Worm (Caenorhabditis elegans) whole organism, midembryonic: Measurements from ENCODE around the gene nra-1.
A peak's percentile ranks its signal among the peaks of the same experiment; 100 is the strongest.

ENCODE experiments used
- T22C8.4 ChIP-seq: fragments of 200-800 bp; sonication (Bioruptor generic); IDR thresholded peaks from 2 replicates; pipeline ENCODE4 v1.3.6; 2022; ENCODE audit warnings: missing genetic modification characterization, missing compliant biosample characterization
- cog-1 ChIP-seq: sonication (generic microtip); optimal IDR thresholded peaks from 2 replicates; lab custom pipeline; 2016; ENCODE audit warnings: missing genetic modification characterization, missing compliant biosample characterization
- flt-1 ChIP-seq: fragments of 200-800 bp; sonication (Bioruptor generic); IDR thresholded peaks from 2 replicates; pipeline ENCODE4 v1.3.6; 2022; ENCODE audit warnings: missing genetic modification characterization, missing compliant biosample characterization
- klf-2 ChIP-seq: fragments of 200-800 bp; sonication (Bioruptor generic); conservative IDR thresholded peaks from 2 replicates; pipeline ENCODE4 v1.3.6; 2022; ENCODE audit warnings: missing genetic modification reagents, missing genetic modification characterization, missing compliant biosample characterization
- med-1 ChIP-seq: sonication (generic microtip); optimal IDR thresholded peaks from 2 replicates; lab custom pipeline; 2017; ENCODE audit warnings: missing genetic modification characterization, mild to moderate bottlenecking, missing compliant biosample characterization, antibody characterized with exemption, missing genetic modification reagents; ENCODE audit not compliant: insufficient read depth
- ref-1 ChIP-seq: fragments of 200-800 bp; sonication (Bioruptor generic); conservative IDR thresholded peaks from 2 replicates; pipeline ENCODE4 v1.3.6; 2022; ENCODE audit warnings: missing genetic modification reagents, missing genetic modification characterization, missing compliant biosample characterization
- tab-1 ChIP-seq: fragments of 200-800 bp; sonication (Bioruptor generic); IDR thresholded peaks from 2 replicates; pipeline ENCODE4 v1.3.6; 2022; ENCODE audit warnings: missing genetic modification characterization, missing compliant biosample characterization
- ztf-23 ChIP-seq: fragments of 200-800 bp; sonication (Bioruptor generic); IDR thresholded peaks from 2 replicates; pipeline ENCODE4 v1.3.6; 2022; ENCODE audit warnings: missing genetic modification reagents, missing genetic modification characterization, missing compliant biosample characterization
- ztf-29 ChIP-seq: fragments of 200-800 bp; sonication (Bioruptor generic); IDR thresholded peaks from 2 replicates; pipeline ENCODE4 v1.3.6; 2022; ENCODE audit warnings: missing genetic modification reagents, missing genetic modification characterization, missing compliant biosample characterization

nra-1 gene

DNA sequence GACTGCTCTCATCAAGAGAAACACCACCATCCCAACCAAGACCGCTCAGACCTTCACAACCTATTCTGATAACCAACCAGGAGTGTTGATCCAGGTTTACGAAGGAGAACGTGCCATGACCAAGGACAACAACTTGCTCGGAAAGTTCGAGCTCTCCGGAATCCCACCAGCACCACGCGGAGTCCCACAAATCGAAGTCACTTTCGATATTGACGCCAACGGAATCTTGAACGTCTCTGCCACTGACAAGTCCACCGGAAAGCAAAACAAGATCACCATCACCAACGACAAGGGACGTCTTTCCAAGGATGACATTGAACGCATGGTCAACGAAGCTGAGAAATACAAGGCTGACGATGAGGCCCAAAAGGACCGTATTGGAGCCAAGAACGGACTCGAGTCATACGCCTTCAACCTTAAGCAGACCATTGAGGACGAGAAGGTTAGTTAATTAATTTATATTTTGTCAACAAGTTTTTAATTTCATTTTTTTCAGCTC lies 3.5 kb downstream of the nra-1 start:
- TF ChIP-seq tab-1 (GFP tag; lab: Robert Waterston, UW), result no peak
- TF ChIP-seq ztf-23 (GFP tag; lab: Robert Waterston, UW), result no peak
- TF ChIP-seq flt-1 (GFP tag; lab: Robert Waterston, UW), result no peak
- no peak for TF ChIP-seq med-1 (GFP tag; lab: Kevin White, UChicago)
- no peak for TF ChIP-seq klf-2 (GFP tag; lab: Robert Waterston, UW)
- no peak for TF ChIP-seq T22C8.4 (GFP tag; lab: Robert Waterston, UW)
- no peak for TF ChIP-seq cog-1 (tag; lab: Kevin White, UChicago)

DNA sequence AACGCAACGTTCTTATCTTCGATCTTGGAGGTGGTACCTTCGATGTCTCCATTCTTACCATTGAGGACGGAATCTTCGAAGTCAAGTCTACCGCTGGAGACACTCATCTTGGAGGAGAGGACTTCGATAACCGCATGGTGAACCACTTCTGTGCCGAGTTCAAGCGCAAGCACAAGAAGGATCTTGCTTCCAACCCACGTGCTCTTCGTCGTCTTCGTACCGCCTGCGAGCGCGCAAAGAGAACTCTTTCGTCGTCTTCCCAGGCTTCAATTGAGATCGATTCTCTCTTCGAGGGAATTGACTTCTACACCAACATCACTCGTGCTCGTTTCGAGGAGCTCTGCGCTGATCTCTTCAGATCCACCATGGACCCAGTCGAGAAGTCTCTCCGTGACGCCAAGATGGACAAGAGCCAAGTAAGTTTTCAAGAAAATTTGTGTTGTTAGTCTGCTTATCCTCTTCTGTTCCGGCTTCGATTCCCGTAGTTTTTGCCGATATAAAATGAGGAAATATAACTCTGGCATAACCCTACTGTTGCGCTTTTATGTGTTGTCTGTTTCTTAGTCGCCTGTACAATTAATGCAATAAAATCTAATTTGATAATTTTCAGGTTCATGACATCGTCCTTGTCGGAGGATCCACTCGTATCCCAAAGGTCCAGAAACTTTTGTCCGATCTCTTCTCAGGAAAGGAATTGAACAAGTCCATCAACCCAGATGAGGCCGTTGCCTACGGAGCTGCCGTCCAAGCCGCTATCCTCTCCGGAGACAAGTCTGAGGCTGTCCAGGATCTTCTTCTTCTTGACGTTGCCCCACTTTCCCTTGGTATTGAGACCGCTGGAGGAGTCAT lies 4.2 kb downstream of the nra-1 start:
- no peak for TF ChIP-seq med-1 (GFP tag; lab: Kevin White, UChicago)
- TF ChIP-seq flt-1 (GFP tag; lab: Robert Waterston, UW), result no peak
- TF ChIP-seq T22C8.4 (GFP tag; lab: Robert Waterston, UW), result no peak
- TF ChIP-seq ztf-29 (GFP tag; lab: Robert Waterston, UW), result no peak
- no peak for TF ChIP-seq tab-1 (GFP tag; lab: Robert Waterston, UW)
- TF ChIP-seq ref-1, result no peak
- TF ChIP-seq klf-2 (GFP tag; lab: Robert Waterston, UW), result no peak
- TF ChIP-seq cog-1 (tag; lab: Kevin White, UChicago), result no peak
- no peak for TF ChIP-seq ztf-23 (GFP tag; lab: Robert Waterston, UW)

DNA sequence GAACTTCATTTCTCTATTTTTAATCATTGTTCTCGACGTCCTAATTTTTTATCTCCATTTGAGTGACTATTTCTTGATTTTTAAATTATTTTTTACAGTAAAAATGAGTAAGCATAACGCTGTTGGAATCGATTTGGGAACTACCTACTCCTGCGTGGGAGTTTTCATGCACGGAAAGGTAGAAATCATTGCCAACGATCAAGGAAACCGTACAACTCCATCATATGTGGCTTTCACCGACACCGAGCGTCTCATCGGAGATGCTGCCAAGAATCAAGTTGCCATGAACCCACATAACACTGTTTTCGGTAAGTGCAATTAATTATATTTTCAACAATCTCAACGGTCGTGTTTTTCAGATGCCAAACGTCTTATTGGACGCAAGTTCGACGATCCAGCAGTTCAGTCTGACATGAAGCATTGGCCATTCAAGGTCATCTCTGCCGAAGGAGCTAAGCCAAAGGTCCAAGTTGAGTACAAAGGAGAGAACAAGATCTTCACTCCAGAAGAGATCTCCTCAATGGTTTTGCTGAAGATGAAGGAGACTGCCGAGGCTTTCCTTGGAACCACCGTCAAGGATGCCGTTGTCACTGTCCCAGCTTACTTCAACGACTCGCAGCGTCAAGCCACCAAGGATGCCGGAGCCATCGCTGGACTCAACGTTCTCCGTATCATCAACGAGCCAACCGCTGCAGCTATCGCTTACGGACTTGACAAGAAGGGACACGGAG lies 5.0 kb downstream of the nra-1 start, which contains the start of gene hsp-1:
TSS of gene hsp-1 (plus strand) at position 99 of the 731 bp plus-strand sequence.
- TF ChIP-seq tab-1 (GFP tag; lab: Robert Waterston, UW) (peak; percentile 35; the same call in 1 of the 2 replicates), med-1 (GFP tag; lab: Kevin White, UChicago) (no peak)

DNA sequence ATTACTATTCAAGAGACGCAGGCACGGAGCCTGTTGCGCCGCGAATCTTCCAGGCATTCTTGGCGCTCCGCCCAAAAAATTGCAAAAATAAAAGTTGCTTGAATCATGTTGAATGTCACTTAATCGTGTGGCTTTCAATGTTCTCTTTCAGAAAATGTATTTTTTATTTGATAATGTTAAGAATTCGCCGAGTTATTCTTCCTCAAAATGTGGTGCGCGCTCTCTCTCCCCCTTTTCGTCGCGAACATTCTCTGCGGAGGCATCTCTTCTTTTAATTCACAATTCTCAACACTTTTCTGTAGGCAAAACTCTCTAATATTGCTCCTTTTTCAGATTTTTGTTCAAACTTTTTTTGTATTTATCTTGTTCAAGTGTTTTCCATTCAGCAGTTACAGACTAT lies 5.6 kb downstream of the nra-1 start:
- TF ChIP-seq tab-1 (GFP tag; lab: Robert Waterston, UW) (no peak), klf-2 (GFP tag; lab: Robert Waterston, UW) (peak; percentile 66), flt-1 (GFP tag; lab: Robert Waterston, UW) (peak; percentile 81), ztf-23 (GFP tag; lab: Robert Waterston, UW) (peak; percentile 88; the same call in 1 of the 2 replicates), cog-1 (tag; lab: Kevin White, UChicago) (peak; percentile 96), ref-1 (no peak), ztf-29 (GFP tag; lab: Robert Waterston, UW) (peak; percentile 44; the same call in 1 of the 2 replicates), T22C8.4 (GFP tag; lab: Robert Waterston, UW) (no peak), med-1 (GFP tag; lab: Kevin White, UChicago) (no peak)

DNA sequence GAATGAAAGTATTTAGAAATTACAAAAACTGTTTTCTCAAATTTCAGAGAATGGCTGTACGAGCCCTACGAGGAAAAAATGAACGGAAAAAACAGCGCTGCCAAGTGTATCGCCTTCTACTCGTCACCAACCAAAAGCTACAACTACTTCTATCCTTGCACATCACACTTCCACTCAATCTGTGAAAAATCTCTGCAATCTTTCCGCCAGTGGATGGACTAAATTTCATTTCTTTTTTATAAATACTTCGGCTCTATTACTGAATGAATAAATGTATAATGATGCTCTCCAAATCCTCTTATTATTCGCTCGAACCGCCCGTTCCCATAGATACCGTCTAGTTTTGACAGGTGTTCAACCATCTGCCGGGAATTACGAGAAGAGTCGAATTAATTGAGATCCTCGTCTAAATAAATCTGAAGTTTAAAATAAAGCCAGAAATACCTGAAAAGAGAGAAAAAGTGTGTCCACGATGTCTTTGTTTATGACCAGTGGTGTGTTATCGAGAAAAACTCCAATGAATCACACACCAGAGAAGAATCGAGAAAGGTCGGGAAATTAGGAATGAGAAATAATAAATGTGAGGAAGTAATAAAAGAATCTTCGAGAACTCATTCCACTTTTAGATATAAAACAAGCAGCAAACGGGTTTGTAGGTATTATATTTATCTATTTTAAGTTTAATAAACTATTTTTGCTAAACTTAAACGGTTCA lies 6.4 kb downstream of the nra-1 start:
- no peak for TF ChIP-seq tab-1 (GFP tag; lab: Robert Waterston, UW)
- TF ChIP-seq med-1 (GFP tag; lab: Kevin White, UChicago), result no peak
- no peak for TF ChIP-seq ztf-23 (GFP tag; lab: Robert Waterston, UW)
- TF ChIP-seq ref-1, result no peak
- TF ChIP-seq ztf-29 (GFP tag; lab: Robert Waterston, UW), result no peak
- no peak for TF ChIP-seq cog-1 (tag; lab: Kevin White, UChicago)
- TF ChIP-seq T22C8.4 (GFP tag; lab: Robert Waterston, UW), result no peak
- TF ChIP-seq klf-2 (GFP tag; lab: Robert Waterston, UW), result no peak
- TF ChIP-seq flt-1 (GFP tag; lab: Robert Waterston, UW), result no peak

DNA sequence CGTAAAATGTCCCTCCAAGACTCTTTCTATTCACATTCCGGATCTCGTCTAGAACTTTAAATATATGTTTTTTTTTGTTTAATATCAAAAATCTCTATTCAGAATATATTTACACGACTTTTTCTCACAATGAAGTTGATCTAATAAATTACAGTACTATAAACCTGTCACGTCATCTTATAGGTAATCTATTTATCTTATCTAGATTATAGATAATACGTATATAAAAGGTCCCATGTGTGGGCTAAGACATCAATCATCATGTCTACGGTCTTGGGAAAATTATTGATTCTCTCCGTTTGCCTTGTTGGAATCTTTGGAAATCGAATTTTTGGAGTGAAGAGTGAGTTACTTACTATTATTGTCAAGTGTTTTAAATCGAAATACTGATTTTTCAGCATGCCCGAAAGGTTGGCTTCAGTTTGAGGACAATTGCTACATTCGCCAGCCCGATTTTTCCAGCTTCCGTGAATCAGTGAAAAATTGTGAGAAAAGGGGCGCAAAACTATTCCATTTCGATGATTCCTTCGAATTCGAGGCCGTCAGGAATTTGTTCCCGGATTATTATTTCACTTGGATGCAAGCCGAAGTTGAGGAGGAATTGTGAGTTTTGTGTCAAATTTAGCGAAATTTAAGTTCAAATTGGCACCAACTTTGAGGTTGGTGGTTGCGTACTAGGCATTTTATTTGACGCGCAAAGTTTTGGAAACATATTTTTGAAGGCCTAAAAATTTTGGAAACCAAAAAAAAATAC lies 7.1 kb downstream of the nra-1 start, which contains the start of gene clec-196:
TSS of gene clec-196 (plus strand) at position 252 of the 754 bp plus-strand sequence.
- TF ChIP-seq tab-1 (GFP tag; lab: Robert Waterston, UW) (no peak), klf-2 (GFP tag; lab: Robert Waterston, UW) (no peak), ztf-29 (GFP tag; lab: Robert Waterston, UW) (no peak)

DNA sequence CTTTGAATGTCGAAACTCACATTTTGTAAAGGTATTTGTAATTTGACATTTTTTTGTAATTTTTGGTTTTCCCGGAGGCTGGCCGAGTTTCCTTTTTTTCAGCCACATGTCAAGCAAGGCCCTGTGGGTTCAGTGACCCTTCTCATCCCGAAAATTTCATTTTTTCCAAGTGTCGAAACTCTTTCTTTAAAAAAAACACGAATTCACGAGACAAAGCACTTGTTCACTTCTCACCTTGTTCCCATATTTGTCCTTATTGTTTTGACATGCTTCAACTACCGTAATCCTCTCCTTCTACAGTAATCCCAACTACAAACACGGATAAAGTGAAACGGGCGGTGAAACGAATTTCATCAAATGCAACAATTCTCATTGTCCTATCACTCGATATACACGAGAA lies 8.7 kb downstream of the nra-1 start, which contains the start of gene lhfp-4:
TSS of gene lhfp-4 (plus strand) at position 301 of the 400 bp plus-strand sequence.
- TF ChIP-seq flt-1 (GFP tag; lab: Robert Waterston, UW) (no peak), tab-1 (GFP tag; lab: Robert Waterston, UW) (no peak), ref-1 (no peak), cog-1 (tag; lab: Kevin White, UChicago) (no peak), ztf-23 (GFP tag; lab: Robert Waterston, UW) (no peak), klf-2 (GFP tag; lab: Robert Waterston, UW) (no peak), med-1 (GFP tag; lab: Kevin White, UChicago) (no peak), ztf-29 (GFP tag; lab: Robert Waterston, UW) (no peak), T22C8.4 (GFP tag; lab: Robert Waterston, UW) (no peak)
